Fruit fly (Drosophila melanogaster) whole organism, embryonic: ENCODE measurements around the gene Spase25.

Experiments
- Ada2b ChIP-seq: fragments of 200-800 bp; sonication (Bioruptor generic); IDR thresholded peaks from 2 replicates; pipeline ENCODE4 v1.3.6; 2022; ENCODE audit warnings: missing biosample characterization, missing genetic modification characterization
- Asciz ChIP-seq: fragments of 200-800 bp; sonication (Bioruptor generic); optimal IDR thresholded peaks from 2 replicates; lab custom pipeline; 2017; ENCODE audit warnings: missing biosample characterization, mild to moderate bottlenecking, missing genetic modification characterization, missing genetic modification reagents
- B-H1 ChIP-seq: fragments of 200-800 bp; sonication (Bioruptor generic); IDR thresholded peaks from 3 replicates; pipeline ENCODE4 v1.3.6; 2022; ENCODE audit warnings: missing biosample characterization, missing genetic modification characterization
- CG10462 ChIP-seq: fragments of 200-800 bp; sonication (Bioruptor generic); optimal IDR thresholded peaks from 2 replicates; lab custom pipeline; 2016; ENCODE audit warnings: missing biosample characterization, missing genetic modification characterization
- CG11456 ChIP-seq: fragments of 200-800 bp; sonication (Bioruptor generic); IDR thresholded peaks from 3 replicates; pipeline ENCODE4 v1.3.6; 2022; ENCODE audit warnings: missing biosample characterization, missing genetic modification characterization
- CG11504 ChIP-seq: fragments of 200-800 bp; sonication (Bioruptor generic); optimal IDR thresholded peaks from 3 replicates; lab custom pipeline; 2019; ENCODE audit warnings: missing biosample characterization, mild to moderate bottlenecking, missing genetic modification characterization, moderate library complexity
- CG11695 ChIP-seq: fragments of 200-800 bp; sonication (Bioruptor generic); IDR thresholded peaks from 3 replicates; pipeline ENCODE4 v1.3.6; 2022; ENCODE audit warnings: missing biosample characterization, missing genetic modification characterization
- CG12219 ChIP-seq: fragments of 200-800 bp; sonication (Bioruptor generic); optimal IDR thresholded peaks from 3 replicates; lab custom pipeline; 2018; ENCODE audit warnings: missing biosample characterization, mild to moderate bottlenecking, missing genetic modification characterization
- CG12769 ChIP-seq: fragments of 200-800 bp; sonication (Bioruptor generic); optimal IDR thresholded peaks from 2 replicates; lab custom pipeline; 2019; ENCODE audit warnings: missing biosample characterization, mild to moderate bottlenecking, missing genetic modification characterization, moderate library complexity
- CG13296 ChIP-seq: fragments of 200-800 bp; sonication (Bioruptor generic); optimal IDR thresholded peaks from 3 replicates; lab custom pipeline; 2018; ENCODE audit warnings: missing biosample characterization, mild to moderate bottlenecking, missing genetic modification characterization
- CG13624 ChIP-seq: fragments of 200-800 bp; sonication (Bioruptor generic); optimal IDR thresholded peaks from 2 replicates; lab custom pipeline; 2016; ENCODE audit warnings: missing biosample characterization, missing genetic modification characterization
- CG14050 ChIP-seq: fragments of 200-800 bp; sonication (Bioruptor generic); IDR thresholded peaks from 3 replicates; pipeline ENCODE4 v1.3.6; 2022; ENCODE audit warnings: missing biosample characterization, missing genetic modification characterization
- CG14710 ChIP-seq: fragments of 200-800 bp; sonication (Bioruptor generic); optimal IDR thresholded peaks from 3 replicates; lab custom pipeline; 2019; ENCODE audit warnings: missing biosample characterization, mild to moderate bottlenecking, missing genetic modification characterization, moderate library complexity
- CG15514 ChIP-seq: fragments of 200-800 bp; sonication (Bioruptor generic); optimal IDR thresholded peaks from 3 replicates; lab custom pipeline; 2017; ENCODE audit warnings: missing biosample characterization, missing genetic modification characterization, mild to moderate bottlenecking, moderate library complexity, missing genetic modification reagents
- CG15696 ChIP-seq: fragments of 200-800 bp; sonication (Bioruptor generic); optimal IDR thresholded peaks from 2 replicates; lab custom pipeline; 2019; ENCODE audit warnings: missing biosample characterization, mild to moderate bottlenecking, missing genetic modification characterization, moderate library complexity
- CG17359 ChIP-seq: fragments of 200-800 bp; sonication (Bioruptor generic); optimal IDR thresholded peaks from 3 replicates; lab custom pipeline; 2018; ENCODE audit warnings: missing biosample characterization, mild to moderate bottlenecking, missing genetic modification characterization, moderate library complexity
- CG4282 ChIP-seq: fragments of 200-800 bp; sonication (Bioruptor generic); optimal IDR thresholded peaks from 2 replicates; lab custom pipeline; 2016; ENCODE audit warnings: missing biosample characterization, missing genetic modification characterization
- CG43689 ChIP-seq: fragments of 200-800 bp; sonication (Bioruptor generic); IDR thresholded peaks from 2 replicates; pipeline ENCODE4 v1.3.6; 2022; ENCODE audit warnings: missing biosample characterization, missing genetic modification characterization
- CG6254 ChIP-seq: fragments of 200-800 bp; sonication (Bioruptor generic); optimal IDR thresholded peaks from 3 replicates; lab custom pipeline; 2017; ENCODE audit warnings: mild to moderate bottlenecking, missing biosample characterization, missing genetic modification reagents, missing genetic modification characterization
- CG6272 ChIP-seq: fragments of 200-800 bp; sonication (Bioruptor generic); IDR thresholded peaks from 2 replicates; pipeline ENCODE4 v1.3.6; 2022; ENCODE audit warnings: missing biosample characterization, missing genetic modification characterization
- CG6854 ChIP-seq: fragments of 200-800 bp; sonication (Bioruptor generic); optimal IDR thresholded peaks from 3 replicates; lab custom pipeline; 2017; ENCODE audit warnings: missing biosample characterization, mild to moderate bottlenecking, missing genetic modification characterization
- CG7745 ChIP-seq: fragments of 200-800 bp; sonication (Bioruptor generic); optimal IDR thresholded peaks from 2 replicates; lab custom pipeline; 2018; ENCODE audit warnings: missing biosample characterization, mild to moderate bottlenecking, missing genetic modification characterization, moderate library complexity
- CG7839 ChIP-seq: fragments of 200-800 bp; sonication (Bioruptor generic); optimal IDR thresholded peaks from 3 replicates; lab custom pipeline; 2018; ENCODE audit warnings: missing biosample characterization, mild to moderate bottlenecking, missing genetic modification characterization, moderate library complexity
- CG9215 ChIP-seq: fragments of 200-800 bp; sonication (Bioruptor generic); IDR thresholded peaks from 2 replicates; pipeline ENCODE4 v1.3.6; 2022; ENCODE audit warnings: missing biosample characterization, missing genetic modification characterization
- CG9797 ChIP-seq: fragments of 200-800 bp; sonication (Bioruptor generic); optimal IDR thresholded peaks from 3 replicates; lab custom pipeline; 2018; ENCODE audit warnings: missing biosample characterization, mild to moderate bottlenecking, missing genetic modification characterization
- CG9817 ChIP-seq: fragments of 200-800 bp; sonication (Bioruptor generic); optimal IDR thresholded peaks from 2 replicates; lab custom pipeline; 2018; ENCODE audit warnings: missing biosample characterization, mild to moderate bottlenecking, missing genetic modification characterization, moderate library complexity
- Dad ChIP-seq: fragments of 200-800 bp; sonication (Bioruptor generic); optimal IDR thresholded peaks from 3 replicates; lab custom pipeline; 2016; ENCODE audit warnings: missing biosample characterization, missing genetic modification characterization
- Ets65A ChIP-seq: fragments of 200-800 bp; sonication (Bioruptor generic); peaks from one replicate; lab custom pipeline; 2016; ENCODE audit warnings: missing biosample characterization, missing genetic modification characterization
- Med ChIP-seq: fragments of 200-800 bp; sonication (Bioruptor generic); peaks from one replicate; lab custom pipeline; 2016; ENCODE audit warnings: missing biosample characterization, missing genetic modification characterization, mild to moderate bottlenecking, inconsistent platforms, moderate library complexity
- NFAT ChIP-seq: fragments of 200-800 bp; sonication (Bioruptor generic); IDR thresholded peaks from 2 replicates; pipeline ENCODE4 v1.3.6; 2022; ENCODE audit warnings: missing biosample characterization, missing genetic modification characterization
- Oli ChIP-seq: fragments of 200-800 bp; sonication (Bioruptor generic); optimal IDR thresholded peaks from 2 replicates; lab custom pipeline; 2018; ENCODE audit warnings: missing biosample characterization, mild to moderate bottlenecking, missing genetic modification characterization, moderate library complexity
- Optix ChIP-seq: fragments of 200-800 bp; sonication (Bioruptor generic); IDR thresholded peaks from 3 replicates; pipeline ENCODE4 v1.3.6; 2022; ENCODE audit warnings: missing biosample characterization, missing genetic modification characterization
- Stat92E ChIP-seq, 3 experiments: fragments of >200 bp in 2 of 3; fragments of 200-800 bp in 1 of 3; sonication (Bioruptor generic) in 1 of 3; optimal IDR thresholded peaks; 2 replicates each; lab custom pipeline; 2017 to 2019; ENCODE audit warnings: missing biosample characterization in 3 of 3, missing genetic modification characterization in 3 of 3, mild to moderate bottlenecking in 1 of 3, moderate library complexity in 1 of 3
- ab ChIP-seq: fragments of 200-800 bp; sonication (Bioruptor generic); optimal IDR thresholded peaks from 2 replicates; lab custom pipeline; 2016; ENCODE audit warnings: missing biosample characterization, missing genetic modification characterization
- abd-A ChIP-seq: fragments of 200-800 bp; sonication (Bioruptor generic); optimal IDR thresholded peaks from 3 replicates; lab custom pipeline; 2019; ENCODE audit warnings: missing biosample characterization, mild to moderate bottlenecking, missing genetic modification characterization, moderate library complexity
- ap ChIP-seq: fragments of 200-800 bp; sonication (Bioruptor generic); IDR thresholded peaks from 2 replicates; pipeline ENCODE4 v1.3.6; 2022; ENCODE audit warnings: missing biosample characterization, missing genetic modification characterization
- bowl ChIP-seq: fragments of 200-800 bp; sonication (Bioruptor generic); IDR thresholded peaks from 2 replicates; pipeline ENCODE4 v1.3.6; 2022; ENCODE audit warnings: missing biosample characterization, missing genetic modification characterization
- chinmo ChIP-seq: fragments of 200-800 bp; sonication (Bioruptor generic); IDR thresholded peaks from 4 replicates; pipeline ENCODE4 v1.3.6; 2022; ENCODE audit warnings: missing biosample characterization, missing genetic modification characterization; ENCODE audit not compliant: partially characterized antibody
- cwo ChIP-seq: fragments of 200-800 bp; sonication (Bioruptor generic); optimal IDR thresholded peaks from 3 replicates; lab custom pipeline; 2017; ENCODE audit warnings: missing biosample characterization, missing genetic modification characterization, mild to moderate bottlenecking, moderate library complexity, missing genetic modification reagents
- en ChIP-seq: fragments of 200-800 bp; sonication (Bioruptor generic); optimal IDR thresholded peaks from 2 replicates; lab custom pipeline; 2016; ENCODE audit warnings: missing biosample characterization, missing genetic modification characterization
- grn ChIP-seq: fragments of 200-800 bp; sonication (Bioruptor generic); optimal IDR thresholded peaks from 3 replicates; lab custom pipeline; 2017; ENCODE audit warnings: missing biosample characterization, missing genetic modification characterization
- ind ChIP-seq: fragments of 200-800 bp; sonication (Bioruptor generic); optimal IDR thresholded peaks from 3 replicates; lab custom pipeline; 2016; ENCODE audit warnings: missing biosample characterization, missing genetic modification characterization
- nerfin-2 ChIP-seq: fragments of 200-800 bp; sonication (Bioruptor generic); IDR thresholded peaks from 2 replicates; pipeline ENCODE4 v1.3.6; 2022; ENCODE audit warnings: missing biosample characterization, missing genetic modification characterization; ENCODE audit not compliant: partially characterized antibody
- sd ChIP-seq: fragments of 200-800 bp; sonication (Bioruptor generic); optimal IDR thresholded peaks from 3 replicates; lab custom pipeline; 2018; ENCODE audit warnings: missing biosample characterization, mild to moderate bottlenecking, missing genetic modification characterization, moderate library complexity
- so ChIP-seq: fragments of 200-800 bp; sonication (Bioruptor generic); IDR thresholded peaks from 3 replicates; pipeline ENCODE4 v1.3.6; 2022; ENCODE audit warnings: missing biosample characterization, missing genetic modification characterization
- sob ChIP-seq: fragments of 200-800 bp; sonication (Bioruptor generic); IDR thresholded peaks from 2 replicates; pipeline ENCODE4 v1.3.6; 2022; ENCODE audit warnings: missing biosample characterization, missing genetic modification characterization
- sr ChIP-seq: fragments of 200-800 bp; sonication (Bioruptor generic); IDR thresholded peaks from 3 replicates; pipeline ENCODE4 v1.3.6; 2022; ENCODE audit warnings: missing biosample characterization, missing genetic modification characterization
- sug ChIP-seq: fragments of 200-800 bp; optimal IDR thresholded peaks from 2 replicates; lab custom pipeline; 2019; ENCODE audit warnings: missing biosample characterization, mild to moderate bottlenecking, missing genetic modification characterization, moderate library complexity
- toy ChIP-seq: fragments of 200-800 bp; sonication (Bioruptor generic); IDR thresholded peaks from 2 replicates; pipeline ENCODE4 v1.3.6; 2022; ENCODE audit warnings: missing biosample characterization, missing genetic modification characterization
- unpg ChIP-seq: fragments of 200-800 bp; sonication (Bioruptor generic); optimal IDR thresholded peaks from 3 replicates; lab custom pipeline; 2018; ENCODE audit warnings: missing biosample characterization, mild to moderate bottlenecking, missing genetic modification characterization, moderate library complexity
- zfh1 ChIP-seq: fragments of 200-800 bp; sonication (Bioruptor generic); IDR thresholded peaks from 3 replicates; pipeline ENCODE4 v1.3.6; 2022; ENCODE audit warnings: missing biosample characterization, missing genetic modification characterization
- zfh2 ChIP-seq: fragments of 200-800 bp; sonication (Bioruptor generic); optimal IDR thresholded peaks from 2 replicates; lab custom pipeline; 2016; ENCODE audit warnings: missing biosample characterization, missing genetic modification characterization

Gene Spase25

DNA sequence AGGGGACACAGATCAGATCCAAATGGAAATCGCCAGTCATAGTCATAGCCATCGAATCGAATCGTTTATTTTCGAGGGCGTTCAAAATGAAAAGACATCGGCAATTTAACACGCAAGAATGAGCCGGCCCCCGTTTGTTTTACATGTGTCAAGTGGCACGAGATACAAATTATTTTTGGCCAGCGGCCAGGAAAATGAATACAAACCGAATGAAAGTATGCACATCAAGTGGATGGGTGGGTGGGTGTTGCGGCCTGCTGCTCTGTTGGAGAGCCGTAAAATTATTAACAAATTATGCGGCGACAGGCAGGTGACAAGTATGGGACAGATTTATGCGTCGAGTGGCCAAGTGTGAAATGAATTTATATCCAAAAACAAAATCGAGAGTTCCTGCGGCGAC is 21.0 kb upstream of the Spase25 start:
- TF ChIP-seq Stat92E (GFP tag; optimal IDR thresholded peaks at IDR 0.05; lab: Kevin White, UChicago) (no peak), CG14710 (no peak), abd-A (peak; percentile 13), CG15696 (tag; lab: Kevin White, UChicago) (no peak), CG12769 (tag; lab: Kevin White, UChicago) (peak; percentile 1), CG10462 (GFP tag; lab: Kevin White, UChicago) (no peak), sob (GFP tag; lab: Robert Waterston, UW) (no peak), grn (GFP tag; lab: Kevin White, UChicago) (no peak), CG9215 (no peak), CG6854 (GFP tag; lab: Kevin White, UChicago) (no peak), CG13624 (GFP tag; lab: Kevin White, UChicago) (no peak), CG7839 (tag; lab: Kevin White, UChicago) (no peak), CG15514 (GFP tag; lab: Kevin White, UChicago) (no peak), nerfin-2 (GFP tag; lab: Robert Waterston, UW) (no peak), ap (no peak), CG12219 (GFP tag; lab: Kevin White, UChicago) (no peak), cwo (GFP tag; lab: Kevin White, UChicago) (peak; percentile 64), Dad (GFP tag; lab: Kevin White, UChicago) (no peak), Asciz (GFP tag; lab: Kevin White, UChicago) (no peak), sr (peak; percentile 67; the same call in 2 of the 3 replicates), NFAT (GFP tag; lab: Robert Waterston, UW) (no peak), Optix (GFP tag; lab: Robert Waterston, UW) (no peak), sd (tag; lab: Kevin White, UChicago) (peak; percentile 65), en (GFP tag; lab: Kevin White, UChicago) (no peak), CG7745 (tag; lab: Kevin White, UChicago) (no peak), chinmo (GFP tag; lab: Robert Waterston, UW) (0 out of 4 replicates have a peak, but pooled peaks have one; percentile 23), zfh2 (GFP tag; lab: Kevin White, UChicago) (no peak), CG11504 (tag; lab: Kevin White, UChicago) (no peak), CG6272 (GFP tag; lab: Robert Waterston, UW) (no peak), CG6254 (GFP tag; lab: Kevin White, UChicago) (no peak), CG9797 (no peak), CG9817 (tag; lab: Kevin White, UChicago) (no peak), CG11695 (no peak), ind (no peak), so (peak; percentile 23; the same call in 1 of the 3 replicates), CG4282 (no peak)

DNA sequence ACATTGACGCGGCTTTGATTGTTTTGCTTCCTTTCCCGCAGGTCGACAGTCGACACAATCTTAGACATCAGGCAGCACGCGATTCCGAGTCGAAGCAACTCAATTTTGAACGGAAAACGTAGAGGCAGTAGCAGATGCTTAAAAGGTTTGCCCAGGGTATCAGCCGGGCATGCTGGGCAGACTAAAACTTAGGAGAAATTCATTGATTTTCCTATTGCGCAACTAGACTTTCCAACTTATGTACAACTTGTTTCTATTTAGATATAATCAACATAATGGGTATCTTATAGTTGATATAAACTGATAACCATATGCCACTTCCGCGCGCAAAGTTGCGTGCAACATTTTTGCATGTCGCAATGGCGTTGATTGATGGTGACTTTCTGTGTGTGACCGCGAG is 18.3 kb upstream of the Spase25 start:
- TF ChIP-seq ab (GFP tag; lab: Kevin White, UChicago) = no peak
- TF ChIP-seq toy (GFP tag; lab: Robert Waterston, UW) = no peak
- TF ChIP-seq Ada2b (GFP tag; lab: Robert Waterston, UW) = 0 out of 2 replicates have a peak, but pooled peaks have one; percentile 22
- no peak for TF ChIP-seq CG11695
- TF ChIP-seq Ets65A = peak; percentile 87
- TF ChIP-seq CG13296 = no peak
- no peak for TF ChIP-seq CG43689 (GFP tag; lab: Robert Waterston, UW)
- no peak for TF ChIP-seq sug (tag; lab: Kevin White, UChicago)
- TF ChIP-seq CG7839 (tag; lab: Kevin White, UChicago) = peak; percentile 14
- TF ChIP-seq Med = peak; percentile 81
- TF ChIP-seq unpg (GFP tag; lab: Kevin White, UChicago) = no peak
- TF ChIP-seq bowl (GFP tag; lab: Robert Waterston, UW) = no peak
- peak; percentile 15 for TF ChIP-seq Oli
- peak; percentile 13; the same call in 1 of the 3 replicates for TF ChIP-seq B-H1 (GFP tag; lab: Robert Waterston, UW)
- TF ChIP-seq CG11456 (GFP tag; lab: Robert Waterston, UW) = 0 out of 3 replicates have a peak, but pooled peaks have one; percentile 13
- peak; percentile 47; the same call in 1 of the 3 replicates for TF ChIP-seq zfh1 (GFP tag; lab: Robert Waterston, UW)
- TF ChIP-seq CG17359 = peak; percentile 27
- TF ChIP-seq CG14050 (GFP tag; lab: Robert Waterston, UW) = peak; percentile 17; the same call in 1 of the 3 replicates
